Worm (Caenorhabditis elegans) whole organism, L4/young adult: ENCODE measurements around the gene twk-33.

Experiments
- dao-5 ChIP-seq: sonication (generic microtip); optimal IDR thresholded peaks from 2 replicates; lab custom pipeline; 2016; ENCODE audit warnings: missing genotype, missing genetic modification characterization, moderate library complexity, missing compliant biosample characterization
- him-1 ChIP-seq: sonication (generic microtip); optimal IDR thresholded peaks from 2 replicates; lab custom pipeline; 2016; ENCODE audit warnings: missing genotype, missing genetic modification reagents, missing genetic modification characterization, missing compliant biosample characterization

- TF ChIP-seq him-1 (tag; lab: Kevin White, UChicago) (no peak), dao-5 (tag; lab: Kevin White, UChicago) (no peak)
Observed at ce11 chrV:17724704-17725103, 10.5 kb upstream of the twk-33 start, which contains the start of gene fat-5.
